Worm (Caenorhabditis elegans) whole organism, midembryonic: ENCODE measurements around the gene F22F4.9.

Experiments
- T22C8.4 ChIP-seq: fragments of 200-800 bp; sonication (Bioruptor generic); IDR thresholded peaks from 2 replicates; pipeline ENCODE4 v1.3.6; 2022; ENCODE audit warnings: missing genetic modification characterization, missing compliant biosample characterization
- cog-1 ChIP-seq: sonication (generic microtip); optimal IDR thresholded peaks from 2 replicates; lab custom pipeline; 2016; ENCODE audit warnings: missing genetic modification characterization, missing compliant biosample characterization
- flt-1 ChIP-seq: fragments of 200-800 bp; sonication (Bioruptor generic); IDR thresholded peaks from 2 replicates; pipeline ENCODE4 v1.3.6; 2022; ENCODE audit warnings: missing genetic modification characterization, missing compliant biosample characterization
- klf-2 ChIP-seq: fragments of 200-800 bp; sonication (Bioruptor generic); conservative IDR thresholded peaks from 2 replicates; pipeline ENCODE4 v1.3.6; 2022; ENCODE audit warnings: missing genetic modification reagents, missing genetic modification characterization, missing compliant biosample characterization
- ref-1 ChIP-seq: fragments of 200-800 bp; sonication (Bioruptor generic); conservative IDR thresholded peaks from 2 replicates; pipeline ENCODE4 v1.3.6; 2022; ENCODE audit warnings: missing genetic modification reagents, missing genetic modification characterization, missing compliant biosample characterization
- tab-1 ChIP-seq: fragments of 200-800 bp; sonication (Bioruptor generic); IDR thresholded peaks from 2 replicates; pipeline ENCODE4 v1.3.6; 2022; ENCODE audit warnings: missing genetic modification characterization, missing compliant biosample characterization
- ztf-23 ChIP-seq: fragments of 200-800 bp; sonication (Bioruptor generic); IDR thresholded peaks from 2 replicates; pipeline ENCODE4 v1.3.6; 2022; ENCODE audit warnings: missing genetic modification reagents, missing genetic modification characterization, missing compliant biosample characterization
- ztf-29 ChIP-seq: fragments of 200-800 bp; sonication (Bioruptor generic); IDR thresholded peaks from 2 replicates; pipeline ENCODE4 v1.3.6; 2022; ENCODE audit warnings: missing genetic modification reagents, missing genetic modification characterization, missing compliant biosample characterization

DNA sequence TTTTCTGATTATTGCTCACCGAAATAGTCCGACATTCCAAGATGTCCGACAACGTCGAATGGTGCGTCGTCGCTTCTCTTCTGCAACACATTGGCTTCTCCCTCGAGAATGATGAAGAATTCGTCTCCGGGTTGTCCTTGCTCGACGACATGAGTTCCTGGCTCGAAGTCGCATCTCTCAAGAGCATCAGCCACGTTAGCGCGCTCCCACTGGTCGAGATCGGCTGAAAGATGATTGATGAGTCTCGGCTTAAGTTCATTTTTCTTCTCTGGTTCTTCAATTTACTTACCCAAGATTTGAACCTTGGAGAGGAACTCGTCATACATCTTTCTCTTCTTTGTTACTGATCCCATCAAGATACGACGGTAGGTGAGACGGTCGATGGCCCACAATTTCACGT, 27.1 kb downstream of the F22F4.9 start:
- TF ChIP-seq tab-1 (no peak), ztf-29 (GFP tag; lab: Robert Waterston, UW) (no peak), ztf-23 (no peak), T22C8.4 (GFP tag; lab: Robert Waterston, UW) (no peak), klf-2 (GFP tag; lab: Robert Waterston, UW) (no peak), ref-1 (no peak), flt-1 (no peak), cog-1 (tag; lab: Kevin White, UChicago) (no peak)
